Worm (Caenorhabditis elegans) whole organism, midembryonic: ENCODE data around the gene B0416.4.

ENCODE experiments used
- T22C8.4 ChIP-seq: fragments of 200-800 bp; sonication (Bioruptor generic); IDR thresholded peaks from 2 replicates; pipeline ENCODE4 v1.3.6; 2022; ENCODE audit warnings: missing genetic modification characterization, missing compliant biosample characterization
- cog-1 ChIP-seq: sonication (generic microtip); optimal IDR thresholded peaks from 2 replicates; lab custom pipeline; 2016; ENCODE audit warnings: missing genetic modification characterization, missing compliant biosample characterization
- flt-1 ChIP-seq: fragments of 200-800 bp; sonication (Bioruptor generic); IDR thresholded peaks from 2 replicates; pipeline ENCODE4 v1.3.6; 2022; ENCODE audit warnings: missing genetic modification characterization, missing compliant biosample characterization
- klf-2 ChIP-seq: fragments of 200-800 bp; sonication (Bioruptor generic); conservative IDR thresholded peaks from 2 replicates; pipeline ENCODE4 v1.3.6; 2022; ENCODE audit warnings: missing genetic modification reagents, missing genetic modification characterization, missing compliant biosample characterization
- tab-1 ChIP-seq: fragments of 200-800 bp; sonication (Bioruptor generic); IDR thresholded peaks from 2 replicates; pipeline ENCODE4 v1.3.6; 2022; ENCODE audit warnings: missing genetic modification characterization, missing compliant biosample characterization
- ztf-23 ChIP-seq: fragments of 200-800 bp; sonication (Bioruptor generic); IDR thresholded peaks from 2 replicates; pipeline ENCODE4 v1.3.6; 2022; ENCODE audit warnings: missing genetic modification reagents, missing genetic modification characterization, missing compliant biosample characterization

ce11 chrX:9298846-9299245 lies 20.1 kb downstream of the B0416.4 start, which contains the start of gene B0416.2:
- TF ChIP-seq flt-1 (GFP tag; lab: Robert Waterston, UW), result no peak
- no peak for TF ChIP-seq T22C8.4
- no peak for TF ChIP-seq ztf-23 (GFP tag; lab: Robert Waterston, UW)
- TF ChIP-seq klf-2 (GFP tag; lab: Robert Waterston, UW), result no peak
- TF ChIP-seq cog-1, result no peak
- no peak for TF ChIP-seq tab-1 (GFP tag; lab: Robert Waterston, UW)
